Worm (Caenorhabditis elegans) whole organism, L3 larva: ENCODE data around the gene spe-27.

ENCODE experiments used
- ama-1 ChIP-seq: fragments of 150-350 bp; optimal IDR thresholded peaks from 2 replicates; lab custom pipeline; 2018
- ceh-16 ChIP-seq: sonication (generic microtip); optimal IDR thresholded peaks from 2 replicates; lab custom pipeline; 2017; ENCODE audit warnings: missing biosample characterization, missing genetic modification characterization
- ceh-28 ChIP-seq: fragments of 150-350 bp; optimal IDR thresholded peaks from 2 replicates; lab custom pipeline; 2014; ENCODE audit warnings: missing biosample characterization, missing genetic modification reagents, missing genetic modification characterization
- ceh-9 ChIP-seq: sonication (generic microtip); optimal IDR thresholded peaks from 2 replicates; lab custom pipeline; 2018; ENCODE audit warnings: missing biosample characterization, missing genetic modification characterization
- daf-12 ChIP-seq: fragments of 150-350 bp; optimal IDR thresholded peaks from 2 replicates; lab custom pipeline; 2014; ENCODE audit warnings: missing biosample characterization, missing genetic modification reagents, missing genetic modification characterization
- egl-27 ChIP-seq: sonication (generic microtip); optimal IDR thresholded peaks from 4 replicates; lab custom pipeline; 2017; ENCODE audit warnings: missing biosample characterization, missing genetic modification reagents, missing genetic modification characterization
- egl-5 ChIP-seq: fragments of 150-350 bp; optimal IDR thresholded peaks from 2 replicates; lab custom pipeline; 2017; ENCODE audit warnings: missing biosample characterization, missing genetic modification reagents, missing genetic modification characterization, inconsistent platforms
- elt-2 ChIP-seq: sonication (generic microtip); optimal IDR thresholded peaks from 2 replicates; lab custom pipeline; 2016; ENCODE audit warnings: missing genetic modification reagents, mild to moderate bottlenecking, missing genetic modification characterization, missing compliant biosample characterization
- elt-3 ChIP-seq, 3 experiments: fragments of 150-350 bp in 1 of 3; sonication (generic microtip) in 2 of 3; optimal IDR thresholded peaks; 2 replicates in 2 of 3; 4 replicates in 1 of 3; lab custom pipeline; 2014 to 2017; ENCODE audit warnings: missing biosample characterization in 3 of 3, missing genetic modification characterization in 3 of 3
- eor-1 ChIP-seq, 2 experiments: fragments of 150-350 bp; optimal IDR thresholded peaks; 2 replicates each; lab custom pipeline; 2014 to 2018; ENCODE audit warnings: missing biosample characterization in 2 of 2, missing genetic modification characterization in 2 of 2
- hmg-11 ChIP-seq: sonication (generic microtip); optimal IDR thresholded peaks from 2 replicates; lab custom pipeline; 2016; ENCODE audit warnings: missing genetic modification characterization, missing compliant biosample characterization
- lin-39 ChIP-seq: fragments of 150-350 bp; optimal IDR thresholded peaks from 2 replicates; lab custom pipeline; 2018; ENCODE audit warnings: missing biosample characterization, missing genetic modification reagents, missing genetic modification characterization
- lsy-12 ChIP-seq: sonication (generic microtip); optimal IDR thresholded peaks from 2 replicates; lab custom pipeline; 2016; ENCODE audit warnings: mild to moderate bottlenecking, missing genetic modification characterization, missing compliant biosample characterization
- mdl-1 ChIP-seq: fragments of 150-350 bp; optimal IDR thresholded peaks from 2 replicates; lab custom pipeline; 2014; ENCODE audit warnings: missing biosample characterization, missing genetic modification characterization
- mml-1 ChIP-seq: fragments of 150-350 bp; sonication (generic microtip); optimal IDR thresholded peaks from 3 replicates; lab custom pipeline; 2014; ENCODE audit warnings: missing biosample characterization, missing genetic modification characterization
- nfya-1 ChIP-seq: sonication (generic microtip); optimal IDR thresholded peaks from 2 replicates; lab custom pipeline; 2017; ENCODE audit warnings: missing genetic modification characterization, mild to moderate bottlenecking, missing compliant biosample characterization, antibody characterized with exemption, moderate library complexity; ENCODE audit not compliant: insufficient read depth
- nhr-11 ChIP-seq: fragments of 150-350 bp; optimal IDR thresholded peaks from 2 replicates; lab custom pipeline; 2014; ENCODE audit warnings: missing biosample characterization, missing genetic modification characterization
- nhr-23 ChIP-seq: fragments of 150-350 bp; optimal IDR thresholded peaks from 2 replicates; lab custom pipeline; 2014; ENCODE audit warnings: missing biosample characterization, missing genetic modification reagents, missing genetic modification characterization
- nhr-237 ChIP-seq: fragments of 150-350 bp; optimal IDR thresholded peaks from 2 replicates; lab custom pipeline; 2014; ENCODE audit warnings: missing biosample characterization, missing genetic modification characterization
- nhr-28 ChIP-seq: fragments of 150-350 bp; optimal IDR thresholded peaks from 2 replicates; lab custom pipeline; 2014; ENCODE audit warnings: missing biosample characterization, missing genetic modification characterization
- nhr-43 ChIP-seq: sonication (generic microtip); optimal IDR thresholded peaks from 2 replicates; lab custom pipeline; 2016; ENCODE audit warnings: mild to moderate bottlenecking, missing genetic modification characterization, missing compliant biosample characterization; ENCODE audit not compliant: poor library complexity, severe bottlenecking
- nhr-76 ChIP-seq: fragments of 150-350 bp; sonication (generic microtip); optimal IDR thresholded peaks from 5 replicates; lab custom pipeline; 2014; ENCODE audit warnings: missing biosample characterization, missing genetic modification characterization
- pha-4 ChIP-seq: fragments of 150-350 bp; optimal IDR thresholded peaks from 2 replicates; lab custom pipeline; 2014; ENCODE audit warnings: missing biosample characterization, missing genetic modification reagents, missing genetic modification characterization
- sea-2 ChIP-seq: fragments of 150-350 bp; sonication (generic microtip); optimal IDR thresholded peaks from 4 replicates; lab custom pipeline; 2014; ENCODE audit warnings: missing biosample characterization, missing genetic modification reagents, missing genetic modification characterization
- snpc-4 ChIP-seq: fragments of 150-350 bp; optimal IDR thresholded peaks from 2 replicates; lab custom pipeline; 2014; ENCODE audit warnings: missing biosample characterization, missing genetic modification characterization
- tbx-2 ChIP-seq: sonication (generic microtip); optimal IDR thresholded peaks from 2 replicates; lab custom pipeline; 2016; ENCODE audit warnings: mild to moderate bottlenecking, missing genetic modification characterization, missing compliant biosample characterization
- unc-62 ChIP-seq: fragments of 150-350 bp; sonication (generic microtip); optimal IDR thresholded peaks from 4 replicates; lab custom pipeline; 2014; ENCODE audit warnings: missing biosample characterization, missing genetic modification reagents, missing genetic modification characterization
- zag-1 ChIP-seq: fragments of 150-350 bp; optimal IDR thresholded peaks from 2 replicates; lab custom pipeline; 2014; ENCODE audit warnings: missing biosample characterization, missing genetic modification characterization
- ztf-11 ChIP-seq: fragments of 150-350 bp; optimal IDR thresholded peaks from 2 replicates; lab custom pipeline; 2014; ENCODE audit warnings: missing biosample characterization, missing genetic modification characterization

The spe-27 gene

DNA sequence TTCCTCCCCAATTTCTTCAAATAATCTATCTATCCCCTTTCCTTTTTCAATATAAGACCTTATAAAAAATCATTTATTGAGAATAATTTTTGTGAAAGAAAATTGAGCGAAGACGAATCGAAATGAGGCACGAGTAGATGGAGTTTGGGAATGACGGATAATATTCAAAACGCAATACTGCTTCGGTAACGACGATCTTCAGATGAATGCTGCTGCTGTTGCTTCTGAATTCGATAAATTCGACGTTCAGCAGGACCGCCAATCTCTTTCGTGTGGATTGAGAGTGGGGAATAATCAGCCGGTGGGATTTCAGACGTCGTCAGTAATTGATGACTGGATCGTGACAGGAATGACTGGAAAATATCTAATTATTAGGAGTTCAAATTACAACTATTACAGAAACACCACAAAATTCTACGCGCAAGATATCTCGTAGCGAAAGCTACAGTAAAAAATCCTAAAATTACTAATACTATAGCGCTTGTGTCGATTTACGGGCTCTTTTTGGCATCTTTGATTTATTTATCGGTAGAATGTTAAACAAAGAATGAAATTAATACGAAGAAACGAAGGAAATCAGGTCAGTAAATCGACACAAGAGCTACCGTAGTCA is 14.8 kb downstream of the spe-27 start:
- TF ChIP-seq lin-39 (tag; lab: Kevin White, UChicago) (no peak), snpc-4 (tag; lab: Kevin White, UChicago) (no peak), ztf-11 (no peak), nhr-28 (tag; lab: Kevin White, UChicago) (no peak), zag-1 (no peak), nhr-23 (tag; lab: Kevin White, UChicago) (no peak), mml-1 (no peak), ceh-9 (tag; lab: Kevin White, UChicago) (no peak), ceh-16 (tag; lab: Kevin White, UChicago) (no peak), nfya-1 (tag; lab: Kevin White, UChicago) (no peak), eor-1 (tag; optimal IDR thresholded peaks at IDR 0.05; lab: Kevin White, UChicago) (no peak), tbx-2 (tag; lab: Kevin White, UChicago) (no peak), egl-27 (tag; lab: Kevin White, UChicago) (no peak), nhr-76 (no peak), sea-2 (no peak), hmg-11 (tag; lab: Kevin White, UChicago) (no peak), daf-12 (no peak), elt-2 (tag; lab: Kevin White, UChicago) (no peak)
- TF ChIP-seq, all 47 proteins: peak for 0

DNA sequence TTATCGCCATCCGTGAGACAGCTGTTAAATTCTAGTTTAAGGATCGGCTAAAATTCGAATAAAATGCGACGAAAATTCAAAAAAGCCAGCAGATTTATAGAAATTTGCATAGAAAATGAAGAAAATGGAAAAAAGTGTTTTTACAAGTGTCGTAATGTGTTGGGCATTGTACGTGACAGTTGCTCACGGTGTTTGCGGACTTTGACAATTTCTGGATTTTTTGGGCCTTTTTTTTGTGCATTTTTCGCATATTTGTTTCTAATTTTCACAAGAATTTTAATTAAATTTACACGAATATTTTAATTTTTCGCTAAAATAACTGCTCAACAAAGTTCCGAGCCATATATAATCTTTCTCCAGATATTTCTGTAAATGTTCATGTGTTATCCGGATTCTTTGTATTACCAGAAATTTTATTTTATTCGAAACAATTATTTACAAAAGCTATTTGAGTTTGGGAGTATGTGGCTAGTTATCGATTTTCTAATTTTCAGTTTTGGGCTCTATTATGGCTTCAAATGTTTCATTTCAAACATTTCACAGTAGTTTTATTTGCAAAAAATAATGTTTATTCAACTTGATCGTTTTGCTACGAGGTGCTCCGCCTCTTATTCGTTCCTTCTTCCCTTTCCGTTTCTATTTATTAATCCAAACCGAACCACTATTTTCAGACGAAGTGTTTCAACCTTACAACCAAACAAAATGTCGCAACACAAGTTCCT is 17.6 kb downstream of the spe-27 start, which contains the start of gene sams-3:
sams-3 (plus strand) TSS at position 672 of the 722 bp plus-strand sequence.
- TF ChIP-seq nhr-28 (tag; lab: Kevin White, UChicago) (no peak), nfya-1 (tag; lab: Kevin White, UChicago) (peak; percentile 54), tbx-2 (tag; lab: Kevin White, UChicago) (peak; percentile 77), hmg-11 (tag; lab: Kevin White, UChicago) (peak; percentile 83), mml-1 (no peak), elt-2 (tag; lab: Kevin White, UChicago) (peak; percentile 3), pha-4 (tag; lab: Kevin White, UChicago) (peak; percentile 5)

DNA sequence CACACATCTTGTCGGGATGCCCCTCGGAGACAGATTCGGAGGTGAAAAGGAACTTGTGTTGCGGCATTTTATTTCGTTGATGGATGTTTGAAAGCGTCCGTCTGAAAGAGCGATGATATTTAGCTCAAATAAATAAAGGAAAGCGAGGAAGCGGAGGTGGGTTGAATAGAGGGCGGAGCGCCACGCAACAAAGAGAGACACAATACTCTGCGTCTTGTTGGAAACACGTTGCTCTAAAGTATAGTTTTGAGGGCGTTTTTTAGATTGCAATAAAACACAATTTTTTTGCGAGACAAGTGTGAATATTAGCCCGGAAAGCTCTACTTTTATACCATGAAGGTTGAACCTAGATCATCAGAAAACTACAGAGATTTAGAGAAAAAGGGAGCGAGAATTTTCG is 19.4 kb downstream of the spe-27 start, which contains the start of gene sams-4:
sams-4 (minus strand) TSS at position 101 of the 400 bp plus-strand sequence.
- no peak for TF ChIP-seq ceh-28 (tag; lab: Kevin White, UChicago)
- no peak for TF ChIP-seq nhr-23 (tag; lab: Kevin White, UChicago)
- no peak for TF ChIP-seq nhr-43 (tag; lab: Kevin White, UChicago)
- no peak for TF ChIP-seq elt-2 (tag; lab: Kevin White, UChicago)

DNA sequence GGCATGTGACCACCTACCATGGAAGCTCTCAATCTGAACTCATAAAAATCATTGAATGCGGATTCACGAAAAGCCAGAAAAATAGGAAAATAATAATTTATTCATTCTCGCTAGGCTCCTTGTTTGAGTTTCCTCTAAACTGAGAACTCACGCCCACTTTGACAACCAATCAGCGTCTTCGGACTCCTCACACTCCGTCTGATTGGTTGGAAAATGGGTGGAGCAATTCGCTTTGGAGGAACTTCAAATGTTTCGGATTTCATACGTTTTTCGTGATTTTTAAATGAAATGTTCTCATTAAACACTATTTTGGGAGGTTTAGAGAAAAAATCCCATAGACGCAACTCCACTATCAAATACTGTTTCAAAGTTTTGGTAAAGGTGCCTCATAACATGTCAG is 22.8 kb downstream of the spe-27 start:
- no peak for TF ChIP-seq nhr-237 (tag; lab: Kevin White, UChicago)
- TF ChIP-seq nfya-1 (tag; lab: Kevin White, UChicago), result peak; percentile 69
- no peak for TF ChIP-seq ama-1 (lab: Kevin White, UChicago)
- no peak for TF ChIP-seq ceh-16 (tag; lab: Kevin White, UChicago)

DNA sequence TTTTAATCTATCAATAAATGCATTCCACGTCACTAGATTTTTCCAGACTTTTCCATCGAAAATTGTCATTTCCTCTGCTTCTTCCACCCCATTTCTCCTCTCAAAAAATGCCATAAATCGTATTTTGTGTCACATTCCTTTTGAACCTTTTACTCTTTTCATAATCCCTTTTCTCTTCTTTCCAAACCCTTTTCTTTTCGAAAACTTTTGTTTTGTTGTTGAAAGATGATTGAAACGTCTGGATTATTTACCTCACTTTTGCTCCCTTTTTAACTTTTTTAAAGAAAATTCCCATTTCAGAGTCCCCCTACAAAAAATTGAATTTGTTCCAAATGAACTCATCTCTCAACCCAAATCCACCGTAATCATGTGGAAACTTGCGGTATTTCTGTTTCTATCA is 26.5 kb downstream of the spe-27 start, which contains the start of gene C06E7.2:
C06E7.2 (plus strand) TSS at position 301 of the 400 bp plus-strand sequence.
- TF ChIP-seq nhr-43 (tag; lab: Kevin White, UChicago) (no peak), nfya-1 (tag; lab: Kevin White, UChicago) (no peak), hmg-11 (tag; lab: Kevin White, UChicago) (no peak), lin-39 (tag; lab: Kevin White, UChicago) (no peak), nhr-11 (tag; lab: Kevin White, UChicago) (no peak), nhr-237 (tag; lab: Kevin White, UChicago) (no peak)
- TF ChIP-seq, all 47 proteins: peak for 0

DNA sequence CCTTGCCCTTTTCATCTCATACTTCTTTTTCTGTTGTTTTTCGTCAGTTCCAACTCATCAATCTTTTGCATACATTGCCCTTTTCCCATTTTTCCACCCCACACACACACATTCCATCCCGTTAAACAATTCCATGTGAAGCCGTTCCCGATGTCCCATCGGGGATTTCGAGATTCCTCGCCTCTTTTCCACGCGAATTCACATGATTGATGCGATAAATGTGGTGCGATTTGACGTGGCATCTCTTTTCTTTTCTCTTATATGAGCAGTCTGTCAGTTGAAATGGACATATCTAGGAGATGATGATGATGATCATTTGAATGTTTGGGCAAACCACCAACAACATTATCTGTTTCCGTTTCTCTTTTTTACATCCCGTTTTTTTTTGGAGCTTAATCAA is 31.5 kb downstream of the spe-27 start:
- no peak for TF ChIP-seq ztf-11
- no peak for TF ChIP-seq elt-3 (tag; optimal IDR thresholded peaks at IDR 0.05; lab: Kevin White, UChicago)
- TF ChIP-seq ama-1 (lab: Kevin White, UChicago), result no peak
- no peak for TF ChIP-seq tbx-2 (tag; lab: Kevin White, UChicago)
- no peak for TF ChIP-seq mdl-1 (tag; lab: Kevin White, UChicago)
- peak; percentile 30 for TF ChIP-seq egl-5 (tag; lab: Kevin White, UChicago)
- no peak for TF ChIP-seq elt-2 (tag; lab: Kevin White, UChicago)
- peak; percentile 16 for TF ChIP-seq unc-62 (GFP tag; lab: Kevin White, UChicago)
- TF ChIP-seq lsy-12, result no peak
